Fruit fly (Drosophila melanogaster): Measurements from ENCODE around the gene CG43059.

DNA sequence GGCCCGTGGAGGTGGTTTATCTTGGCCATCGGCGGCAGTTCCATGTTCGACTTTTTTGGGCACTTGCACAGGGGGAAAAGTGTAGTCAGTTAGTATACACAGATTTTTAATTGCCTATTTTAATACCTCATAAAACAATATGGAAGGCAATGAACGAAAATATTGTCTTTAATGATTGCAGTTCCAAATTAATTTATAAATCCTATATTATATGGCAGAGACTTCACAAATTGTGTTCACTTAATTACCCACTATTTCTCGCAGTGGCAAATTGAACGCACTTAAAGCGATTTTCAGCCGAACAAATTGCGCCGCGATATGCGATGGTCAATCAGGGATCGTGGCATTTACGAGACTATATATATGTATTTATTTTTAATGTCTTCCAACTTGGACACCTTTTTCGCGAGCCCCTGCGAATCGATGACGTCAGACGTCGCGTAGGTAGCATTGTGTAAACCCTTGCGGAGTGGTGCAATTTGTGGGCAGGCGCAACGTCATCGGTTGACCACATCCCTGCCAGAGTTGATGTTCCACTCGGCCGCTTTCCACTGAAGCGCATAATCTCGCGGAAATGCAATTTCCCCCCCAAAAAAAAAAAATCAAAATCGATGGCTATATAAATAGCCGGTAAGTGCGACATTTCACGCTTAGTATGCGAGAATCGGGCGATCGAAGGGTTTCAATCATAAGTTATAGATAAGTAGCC lies 1.5 kb upstream of the CG43059 start, which contains the start of gene CG13670:
- TF ChIP-seq Ets96B (tag; optimal IDR thresholded peaks at IDR 0.05) (no peak), CG3032 (tag; optimal IDR thresholded peaks at IDR 0.05) (no peak), esn (GFP tag; optimal IDR thresholded peaks at IDR 0.05) (no peak), dac (GFP tag; optimal IDR thresholded peaks at IDR 0.05) (no peak)

Data from whole organism, prepupa.